Worm (Caenorhabditis elegans) whole organism, L2 larva: Measurements from ENCODE around the gene nspd-3.
"Not testable (repeated sequence)": the region's sequence is repeated elsewhere in the genome, so short reads cannot be mapped to it uniquely, and the experiment has no call there.

Experiments used
- C34F6.9 ChIP-seq: fragments of 150-350 bp; optimal IDR thresholded peaks from 2 replicates; lab custom pipeline; 2014; ENCODE audit warnings: missing biosample characterization, missing genetic modification characterization
- F13H6.1 ChIP-seq: sonication (generic microtip); optimal IDR thresholded peaks from 2 replicates; lab custom pipeline; 2016; ENCODE audit warnings: missing genetic modification characterization, missing compliant biosample characterization
- R02D3.7 ChIP-seq: fragments of 150-350 bp; optimal IDR thresholded peaks from 2 replicates; lab custom pipeline; 2014; ENCODE audit warnings: missing biosample characterization, missing genetic modification characterization
- Y55F3AM.14 ChIP-seq: fragments of 200-800 bp; sonication (Bioruptor generic); optimal IDR thresholded peaks from 2 replicates; lab custom pipeline; 2018; ENCODE audit warnings: mild to moderate bottlenecking, missing genetic modification characterization, missing compliant biosample characterization
- ZK546.5 ChIP-seq: sonication (generic microtip); optimal IDR thresholded peaks from 2 replicates; lab custom pipeline; 2017; ENCODE audit warnings: missing biosample characterization, missing genetic modification characterization
- alr-1 ChIP-seq: fragments of 150-350 bp; optimal IDR thresholded peaks from 2 replicates; lab custom pipeline; 2014; ENCODE audit warnings: missing biosample characterization, missing genetic modification characterization
- aly-2 ChIP-seq: fragments of 150-350 bp; optimal IDR thresholded peaks from 2 replicates; lab custom pipeline; 2014; ENCODE audit warnings: missing biosample characterization, missing genetic modification characterization
- ama-1 ChIP-seq: fragments of 150-350 bp; optimal IDR thresholded peaks from 2 replicates; lab custom pipeline; 2018; ENCODE audit warnings: inconsistent platforms
- blmp-1 ChIP-seq: sonication (generic microtip); optimal IDR thresholded peaks from 2 replicates; lab custom pipeline; 2017; ENCODE audit warnings: missing genetic modification characterization, mild to moderate bottlenecking, missing compliant biosample characterization, antibody characterized with exemption, moderate library complexity; ENCODE audit not compliant: insufficient read depth
- ceh-82 ChIP-seq: fragments of 150-350 bp; optimal IDR thresholded peaks from 2 replicates; lab custom pipeline; 2014; ENCODE audit warnings: missing biosample characterization, missing genetic modification characterization
- crh-2 ChIP-seq: sonication (generic microtip); optimal IDR thresholded peaks from 2 replicates; lab custom pipeline; 2017; ENCODE audit warnings: missing biosample characterization, missing genetic modification characterization
- dmd-4 ChIP-seq: sonication (generic microtip); optimal IDR thresholded peaks from 2 replicates; lab custom pipeline; 2017; ENCODE audit warnings: missing biosample characterization, missing genetic modification characterization
- egl-27 ChIP-seq: sonication (generic microtip); optimal IDR thresholded peaks from 3 replicates; lab custom pipeline; 2017; ENCODE audit warnings: missing biosample characterization, missing genetic modification reagents, missing genetic modification characterization
- elt-1 ChIP-seq: fragments of 150-350 bp; optimal IDR thresholded peaks from 2 replicates; lab custom pipeline; 2014; ENCODE audit warnings: missing biosample characterization, missing genetic modification characterization
- lin-13 ChIP-seq: fragments of 150-350 bp; optimal IDR thresholded peaks from 2 replicates; lab custom pipeline; 2014; ENCODE audit warnings: missing biosample characterization, missing genetic modification reagents, missing genetic modification characterization
- lsy-2 ChIP-seq, 2 experiments: fragments of 150-350 bp in 1 of 2; sonication (generic microtip) in 1 of 2; optimal IDR thresholded peaks; 2 replicates each; lab custom pipeline; 2014 to 2017; ENCODE audit warnings: missing biosample characterization in 2 of 2, missing genetic modification characterization in 2 of 2
- mab-5 ChIP-seq: fragments of 150-350 bp; optimal IDR thresholded peaks from 2 replicates; lab custom pipeline; 2014; ENCODE audit warnings: missing biosample characterization, missing genetic modification characterization
- mdl-1 ChIP-seq, 2 experiments: fragments of 150-350 bp in 1 of 2; sonication (generic microtip) in 1 of 2; optimal IDR thresholded peaks; 2 replicates each; lab custom pipeline; 2017; ENCODE audit warnings: missing biosample characterization in 2 of 2, missing genetic modification characterization in 2 of 2
- nhr-129 ChIP-seq: fragments of 150-350 bp; optimal IDR thresholded peaks from 2 replicates; lab custom pipeline; 2014; ENCODE audit warnings: missing biosample characterization, missing genetic modification characterization
- nhr-21 ChIP-seq: fragments of 150-350 bp; optimal IDR thresholded peaks from 2 replicates; lab custom pipeline; 2014; ENCODE audit warnings: missing biosample characterization, missing genetic modification characterization
- nhr-23 ChIP-seq: fragments of 150-350 bp; optimal IDR thresholded peaks from 2 replicates; lab custom pipeline; 2014; ENCODE audit warnings: missing biosample characterization, missing genetic modification reagents, missing genetic modification characterization
- nhr-237 ChIP-seq: fragments of 150-350 bp; optimal IDR thresholded peaks from 2 replicates; lab custom pipeline; 2014; ENCODE audit warnings: missing biosample characterization, missing genetic modification characterization
- nhr-25 ChIP-seq: fragments of 150-350 bp; sonication (generic microtip); optimal IDR thresholded peaks from 3 replicates; lab custom pipeline; 2014; ENCODE audit warnings: missing biosample characterization, missing genetic modification characterization
- nhr-77 ChIP-seq: fragments of 150-350 bp; optimal IDR thresholded peaks from 2 replicates; lab custom pipeline; 2014; ENCODE audit warnings: missing biosample characterization, missing genetic modification characterization
- skn-1 ChIP-seq: sonication (generic microtip); optimal IDR thresholded peaks from 2 replicates; lab custom pipeline; 2017; ENCODE audit warnings: missing biosample characterization, missing genetic modification characterization
- sma-9 ChIP-seq, 2 experiments: fragments of 150-350 bp in 1 of 2; sonication (generic microtip) in 1 of 2; optimal IDR thresholded peaks; 2 replicates each; lab custom pipeline; 2014 to 2016; ENCODE audit warnings: missing genetic modification characterization in 2 of 2, mild to moderate bottlenecking in 1 of 2, missing biosample characterization in 1 of 2, missing compliant biosample characterization in 1 of 2, missing genetic modification reagents in 1 of 2, moderate library complexity in 1 of 2
- snpc-4 ChIP-seq: fragments of 150-350 bp; optimal IDR thresholded peaks from 2 replicates; lab custom pipeline; 2014; ENCODE audit warnings: missing biosample characterization, missing genetic modification characterization
- unc-62 ChIP-seq: fragments of 150-350 bp; optimal IDR thresholded peaks from 2 replicates; lab custom pipeline; 2014; ENCODE audit warnings: missing biosample characterization, missing genetic modification reagents, missing genetic modification characterization
- zag-1 ChIP-seq: fragments of 150-350 bp; optimal IDR thresholded peaks from 2 replicates; lab custom pipeline; 2014; ENCODE audit warnings: missing biosample characterization, missing genetic modification characterization
- ztf-1 ChIP-seq: fragments of 200-800 bp; sonication (Bioruptor generic); conservative IDR thresholded peaks from 2 replicates; pipeline ENCODE4 v1.3.6; 2022; ENCODE audit warnings: missing genetic modification characterization, missing compliant biosample characterization
- ztf-11 ChIP-seq: sonication (generic microtip); optimal IDR thresholded peaks from 2 replicates; lab custom pipeline; 2017; ENCODE audit warnings: missing biosample characterization, missing genetic modification characterization

nspd-3 gene

DNA sequence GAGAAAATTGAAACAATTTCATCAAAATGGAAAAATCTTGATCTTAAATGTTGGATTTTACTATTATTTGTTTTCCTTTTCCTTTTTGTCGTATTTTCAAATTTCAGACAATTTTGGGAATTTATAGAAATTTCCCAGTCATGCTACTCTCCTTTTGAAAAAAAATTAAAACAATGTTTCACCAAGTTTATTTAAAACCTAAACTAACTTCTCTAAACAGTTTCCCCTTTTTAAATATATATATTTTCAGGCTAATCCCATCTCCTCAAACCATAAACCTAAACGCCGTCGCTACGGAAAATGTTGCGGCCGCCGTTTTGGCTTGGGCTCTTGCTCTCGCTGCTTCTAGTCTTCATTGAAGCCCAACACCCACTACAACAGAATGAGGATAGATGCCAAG is 10.2 kb upstream of the nspd-3 start, which contains the start of gene lam-1:
Gene lam-1, plus strand, starts transcription at position 301 of the 400 bp plus-strand sequence.
- TF ChIP-seq nhr-25 (tag; lab: Kevin White, UChicago) = no peak
- no peak for TF ChIP-seq nhr-23 (tag; lab: Kevin White, UChicago)
- no peak for TF ChIP-seq nhr-21 (tag; lab: Kevin White, UChicago)
- no peak for TF ChIP-seq aly-2
- TF ChIP-seq sma-9 (GFP tag; optimal IDR thresholded peaks at IDR 0.05; lab: Kevin White, UChicago) = no peak
- no peak for TF ChIP-seq sma-9 (tag; optimal IDR thresholded peaks at IDR 0.05; lab: Kevin White, UChicago)
- no peak for TF ChIP-seq alr-1 (tag; lab: Kevin White, UChicago)
- no peak for TF ChIP-seq mab-5 (tag; lab: Kevin White, UChicago)
- no peak for TF ChIP-seq mdl-1 (tag; optimal IDR thresholded peaks at IDR 0.05; lab: Kevin White, UChicago)
- TF ChIP-seq crh-2 = no peak
- no peak for TF ChIP-seq F13H6.1 (tag; lab: Kevin White, UChicago)

DNA sequence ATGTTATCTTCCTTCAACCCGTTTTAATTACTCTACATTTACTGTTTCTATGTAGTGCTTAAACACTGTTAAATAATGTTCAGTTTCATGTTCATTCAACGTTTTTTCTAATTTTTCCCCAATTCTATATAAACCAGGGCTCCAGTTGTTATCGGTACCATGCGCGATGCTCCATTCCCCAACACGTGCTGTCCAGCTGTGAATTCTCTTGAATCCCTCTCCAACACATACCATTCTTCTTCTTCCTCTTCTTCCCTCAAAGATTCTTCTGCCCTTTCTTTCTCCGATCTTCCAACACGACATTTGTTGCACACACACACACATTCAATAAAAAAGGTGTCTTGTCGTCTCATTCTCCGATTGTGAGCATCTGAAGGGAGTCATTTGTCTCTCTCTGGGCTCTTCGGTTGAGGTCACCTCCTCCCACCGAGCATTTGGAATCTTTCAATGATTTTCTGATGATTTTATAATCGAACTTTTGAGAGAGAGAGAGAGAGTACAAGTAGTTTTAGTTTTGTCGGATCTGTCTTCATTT is 9.2 kb upstream of the nspd-3 start:
- TF ChIP-seq crh-2 (no peak), Y55F3AM.14 (GFP tag; lab: Kevin White, UChicago) (no peak), aly-2 (no peak), nhr-129 (tag; lab: Kevin White, UChicago) (peak; percentile 3), ceh-82 (no peak), unc-62 (GFP tag; lab: Kevin White, UChicago) (no peak), egl-27 (tag; lab: Kevin White, UChicago) (no peak), F13H6.1 (tag; lab: Kevin White, UChicago) (peak; percentile 9)

- peak; percentile 48 for TF ChIP-seq C34F6.9 (tag; lab: Kevin White, UChicago)
- TF ChIP-seq nhr-129 (tag; lab: Kevin White, UChicago) = peak; percentile 68
- TF ChIP-seq ama-1 (lab: Kevin White, UChicago) = no peak
- peak; percentile 41 for TF ChIP-seq sma-9 (GFP tag; optimal IDR thresholded peaks at IDR 0.05; lab: Kevin White, UChicago)
- no peak for TF ChIP-seq sma-9 (tag; optimal IDR thresholded peaks at IDR 0.05; lab: Kevin White, UChicago)
- no peak for TF ChIP-seq ztf-11 (tag; lab: Kevin White, UChicago)
- TF ChIP-seq elt-1 (tag; lab: Kevin White, UChicago) = no peak
- no peak for TF ChIP-seq zag-1 (tag; lab: Kevin White, UChicago)
- no peak for TF ChIP-seq crh-2
- TF ChIP-seq F13H6.1 (tag; lab: Kevin White, UChicago) = peak; percentile 68
Observed at ce11 chrIV:5169335-5169734, 6.5 kb upstream of the nspd-3 start.

- no peak for TF ChIP-seq R02D3.7
- no peak for TF ChIP-seq unc-62 (GFP tag; lab: Kevin White, UChicago)
- no peak for TF ChIP-seq snpc-4
- no peak for TF ChIP-seq dmd-4 (tag; lab: Kevin White, UChicago)
- no peak for TF ChIP-seq nhr-23 (tag; lab: Kevin White, UChicago)
- no peak for TF ChIP-seq ceh-82
- no peak for TF ChIP-seq nhr-21 (tag; lab: Kevin White, UChicago)
- TF ChIP-seq skn-1 (tag; lab: Kevin White, UChicago) = no peak
- no peak for TF ChIP-seq zag-1 (tag; lab: Kevin White, UChicago)
- no peak for TF ChIP-seq C34F6.9 (tag; lab: Kevin White, UChicago)
- no peak for TF ChIP-seq nhr-77 (tag; lab: Kevin White, UChicago)
- no peak for TF ChIP-seq ZK546.5 (tag; lab: Kevin White, UChicago)
- no peak for TF ChIP-seq blmp-1
- no peak for TF ChIP-seq nhr-237 (tag; lab: Kevin White, UChicago)
- TF ChIP-seq ztf-1 (GFP tag; lab: Robert Waterston, UW) = no peak
Observed at ce11 chrIV:5166030-5166429, 3.2 kb upstream of the nspd-3 start, which contains the start of gene ptp-5.1. TSS of gene ptp-5.1 (plus strand) at chrIV:5166330.

DNA sequence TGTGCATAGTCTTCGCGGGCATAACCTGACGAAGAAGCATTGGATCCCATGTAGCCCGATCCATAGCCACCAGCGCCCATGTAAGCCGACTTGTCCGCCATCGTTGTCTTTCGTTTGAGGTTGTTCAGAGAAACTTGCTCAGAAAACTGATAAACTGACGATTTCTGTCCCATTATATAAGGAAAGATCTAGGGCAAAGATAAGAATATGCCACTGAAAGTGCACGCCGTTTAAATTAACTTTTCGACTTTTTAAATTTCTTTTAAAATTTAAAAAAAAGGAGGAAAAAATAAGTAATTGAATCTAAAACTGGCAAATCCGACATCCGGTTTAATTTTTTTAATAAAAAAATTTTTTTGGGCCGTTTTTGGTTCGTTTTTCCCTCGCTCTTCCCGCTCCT is 2.8 kb upstream of the nspd-3 start, which contains the start of gene nspd-6:
Gene nspd-6, minus strand, starts transcription at position 101 of the 400 bp plus-strand sequence.
- not testable (repeated sequence) for TF ChIP-seq lin-13; ztf-11 (tag; lab: Kevin White, UChicago); lsy-2 (tag; optimal IDR thresholded peaks at IDR 0.05; lab: Kevin White, UChicago)
